Worm (Caenorhabditis elegans) whole organism, L1 larva: ENCODE data around the gene Y94A7B.11.

Source experiments
- C34B4.2 ChIP-seq: sonication (generic microtip); optimal IDR thresholded peaks from 2 replicates; lab custom pipeline; 2017; ENCODE audit warnings: mild to moderate bottlenecking, missing genetic modification characterization, missing compliant biosample characterization
- aly-2 ChIP-seq: fragments of 150-350 bp; optimal IDR thresholded peaks from 2 replicates; lab custom pipeline; 2014; ENCODE audit warnings: missing biosample characterization, missing genetic modification characterization
- blmp-1 ChIP-seq: fragments of 150-350 bp; optimal IDR thresholded peaks from 2 replicates; lab custom pipeline; 2014; ENCODE audit warnings: missing biosample characterization, missing genetic modification characterization
- ceh-63 ChIP-seq: fragments of 200-800 bp; sonication (Bioruptor generic); optimal IDR thresholded peaks from 2 replicates; lab custom pipeline; 2018; ENCODE audit warnings: mild to moderate bottlenecking, missing genetic modification characterization, missing compliant biosample characterization
- ceh-82 ChIP-seq, 3 experiments: fragments of 150-350 bp in 1 of 3; sonication (generic microtip) in 2 of 3; optimal IDR thresholded peaks; 2 replicates each; lab custom pipeline; 2014 to 2017; ENCODE audit warnings: missing biosample characterization in 3 of 3, missing genetic modification characterization in 3 of 3
- dpl-1 ChIP-seq, 3 experiments: fragments of 150-350 bp in 2 of 3; sonication (generic microtip) in 1 of 3; optimal IDR thresholded peaks; 2 replicates each; lab custom pipeline; 2014 to 2017; ENCODE audit warnings: missing biosample characterization in 3 of 3, missing genetic modification characterization in 3 of 3, missing genetic modification reagents in 3 of 3
- dsc-1 ChIP-seq: sonication (generic microtip); optimal IDR thresholded peaks from 2 replicates; lab custom pipeline; 2016; ENCODE audit warnings: mild to moderate bottlenecking, missing genetic modification characterization, missing compliant biosample characterization
- efl-1 ChIP-seq, 4 experiments: fragments of 150-350 bp; optimal IDR thresholded peaks in 3 of 4; peaks in 1 of 4; 1 replicate in 1 of 4; 2 replicates in 3 of 4; lab custom pipeline; 2014; ENCODE audit warnings: missing biosample characterization in 2 of 4, missing genetic modification characterization in 2 of 4, missing genetic modification reagents in 2 of 4
- efl-3 ChIP-seq: fragments of 200-800 bp; sonication (Bioruptor generic); optimal IDR thresholded peaks from 2 replicates; lab custom pipeline; 2018; ENCODE audit warnings: mild to moderate bottlenecking, missing genetic modification characterization, missing compliant biosample characterization
- elt-2 ChIP-seq: sonication (generic microtip); optimal IDR thresholded peaks from 2 replicates; lab custom pipeline; 2016; ENCODE audit warnings: missing genetic modification characterization, mild to moderate bottlenecking, inconsistent platforms, missing compliant biosample characterization, missing genetic modification reagents
- fkh-8 ChIP-seq: sonication (generic microtip); optimal IDR thresholded peaks from 2 replicates; lab custom pipeline; 2016; ENCODE audit warnings: mild to moderate bottlenecking, missing genetic modification characterization, missing compliant biosample characterization
- grh-1 ChIP-seq: fragments of 200-800 bp; sonication (Bioruptor generic); IDR thresholded peaks from 2 replicates; pipeline ENCODE4 v1.3.6; 2022; ENCODE audit warnings: missing genetic modification reagents, missing genetic modification characterization, missing compliant biosample characterization
- hlh-4 ChIP-seq: sonication (generic microtip); optimal IDR thresholded peaks from 2 replicates; lab custom pipeline; 2016; ENCODE audit warnings: mild to moderate bottlenecking, missing genetic modification characterization, missing compliant biosample characterization
- lin-13 ChIP-seq: fragments of 150-350 bp; optimal IDR thresholded peaks from 2 replicates; lab custom pipeline; 2014; ENCODE audit warnings: missing biosample characterization, missing genetic modification reagents, missing genetic modification characterization
- mdl-1 ChIP-seq, 2 experiments: fragments of 150-350 bp; optimal IDR thresholded peaks; 2 replicates each; lab custom pipeline; 2014 to 2017; ENCODE audit warnings: missing biosample characterization in 2 of 2, missing genetic modification characterization in 2 of 2, inconsistent platforms in 1 of 2
- nhr-11 ChIP-seq: fragments of 150-350 bp; optimal IDR thresholded peaks from 2 replicates; lab custom pipeline; 2014; ENCODE audit warnings: missing biosample characterization, missing genetic modification characterization
- nhr-12 ChIP-seq: sonication (generic microtip); optimal IDR thresholded peaks from 2 replicates; lab custom pipeline; 2017; ENCODE audit warnings: missing biosample characterization, missing genetic modification characterization
- nhr-19 ChIP-seq: fragments of 200-800 bp; sonication (Bioruptor generic); conservative IDR thresholded peaks from 2 replicates; pipeline ENCODE4 v1.3.6; 2022; ENCODE audit warnings: missing genetic modification characterization, missing compliant biosample characterization
- nhr-237 ChIP-seq: fragments of 150-350 bp; optimal IDR thresholded peaks from 2 replicates; lab custom pipeline; 2014; ENCODE audit warnings: missing biosample characterization, missing genetic modification characterization
- nhr-77 ChIP-seq: fragments of 150-350 bp; optimal IDR thresholded peaks from 2 replicates; lab custom pipeline; 2014; ENCODE audit warnings: missing biosample characterization, missing genetic modification characterization
- pax-3 ChIP-seq: fragments of 200-800 bp; sonication (Bioruptor generic); optimal IDR thresholded peaks from 2 replicates; lab custom pipeline; 2018; ENCODE audit warnings: mild to moderate bottlenecking, missing genetic modification characterization, moderate library complexity, missing compliant biosample characterization
- rnt-1 ChIP-seq: sonication (generic microtip); optimal IDR thresholded peaks from 2 replicates; lab custom pipeline; 2016; ENCODE audit warnings: mild to moderate bottlenecking, missing genetic modification characterization, moderate library complexity, missing compliant biosample characterization
- sox-4 ChIP-seq: sonication (generic microtip); optimal IDR thresholded peaks from 2 replicates; lab custom pipeline; 2016; ENCODE audit warnings: missing genetic modification characterization, missing compliant biosample characterization
- tbx-2 ChIP-seq: sonication (generic microtip); optimal IDR thresholded peaks from 2 replicates; lab custom pipeline; 2016; ENCODE audit warnings: missing genetic modification characterization, missing compliant biosample characterization
- tlp-1 ChIP-seq: fragments of 150-350 bp; optimal IDR thresholded peaks from 2 replicates; lab custom pipeline; 2014; ENCODE audit warnings: missing biosample characterization, missing genetic modification characterization
- unc-130 ChIP-seq: fragments of 150-350 bp; optimal IDR thresholded peaks from 2 replicates; lab custom pipeline; 2017; ENCODE audit warnings: missing biosample characterization, missing genetic modification characterization, inconsistent platforms
- unc-62 ChIP-seq: fragments of 150-350 bp; optimal IDR thresholded peaks from 2 replicates; lab custom pipeline; 2014; ENCODE audit warnings: missing biosample characterization, missing genetic modification reagents, missing genetic modification characterization
- unc-98 ChIP-seq: fragments of 200-800 bp; sonication (Bioruptor generic); IDR thresholded peaks from 2 replicates; pipeline ENCODE4 v1.3.6; 2022; ENCODE audit warnings: missing genetic modification characterization, missing compliant biosample characterization
- vab-15 ChIP-seq: sonication (generic microtip); optimal IDR thresholded peaks from 2 replicates; lab custom pipeline; 2017; ENCODE audit warnings: missing genotype, mild to moderate bottlenecking, missing genetic modification characterization, missing compliant biosample characterization
- xbp-1 ChIP-seq: sonication (generic microtip); optimal IDR thresholded peaks from 2 replicates; lab custom pipeline; 2016; ENCODE audit warnings: missing genetic modification characterization, missing compliant biosample characterization
- zag-1 ChIP-seq: fragments of 150-350 bp; optimal IDR thresholded peaks from 2 replicates; lab custom pipeline; 2014; ENCODE audit warnings: missing biosample characterization, missing genetic modification characterization
- zip-4 ChIP-seq: fragments of 200-800 bp; sonication (Bioruptor generic); optimal IDR thresholded peaks from 2 replicates; lab custom pipeline; 2018; ENCODE audit warnings: mild to moderate bottlenecking, missing genetic modification characterization, moderate library complexity, missing compliant biosample characterization
- ztf-11 ChIP-seq, 2 experiments: sonication (generic microtip); optimal IDR thresholded peaks; 2 replicates each; lab custom pipeline; 2016 to 2017; ENCODE audit warnings: missing genetic modification characterization in 2 of 2, missing biosample characterization in 1 of 2, missing compliant biosample characterization in 1 of 2
- ztf-4 ChIP-seq: fragments of 150-350 bp; optimal IDR thresholded peaks from 2 replicates; lab custom pipeline; 2014; ENCODE audit warnings: missing biosample characterization, missing genetic modification characterization

Gene Y94A7B.11

DNA sequence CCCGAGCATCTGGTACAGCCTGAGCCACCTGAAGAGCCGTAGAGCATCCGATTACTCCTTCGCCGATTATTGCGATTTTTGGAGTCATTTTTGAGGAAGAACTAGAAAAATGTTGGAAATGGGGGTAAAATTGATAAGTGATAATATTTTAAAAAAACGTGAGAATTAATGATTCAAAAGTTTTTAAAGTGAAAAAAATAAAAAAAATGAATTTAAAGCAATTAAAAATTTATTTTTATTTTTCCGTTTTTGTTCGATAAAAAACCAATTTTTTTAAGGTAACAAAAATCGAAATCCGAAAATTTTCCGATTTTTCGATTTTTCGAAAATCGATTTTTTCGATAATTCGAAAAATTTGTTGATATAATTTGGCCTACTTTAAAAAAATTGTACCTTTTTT lies 25.3 kb downstream of the Y94A7B.11 start, which contains the start of gene ddo-1:
Gene ddo-1, minus strand, starts transcription at position 101 of the 400 bp plus-strand sequence.
- TF ChIP-seq dsc-1 (tag; lab: Kevin White, UChicago) = no peak
- TF ChIP-seq unc-98 = no peak
- TF ChIP-seq xbp-1 (tag; lab: Kevin White, UChicago) = no peak
- no peak for TF ChIP-seq nhr-11 (tag; lab: Kevin White, UChicago)
- TF ChIP-seq elt-2 = no peak
- TF ChIP-seq pax-3 (tag; lab: Kevin White, UChicago) = no peak
- TF ChIP-seq unc-130 (tag; lab: Kevin White, UChicago) = no peak
- TF ChIP-seq rnt-1 = no peak
- TF ChIP-seq dpl-1 (GFP tag; optimal IDR thresholded peaks at IDR 0.05; lab: Kevin White, UChicago) = no peak
- TF ChIP-seq, all 84 proteins: peak for 0

DNA sequence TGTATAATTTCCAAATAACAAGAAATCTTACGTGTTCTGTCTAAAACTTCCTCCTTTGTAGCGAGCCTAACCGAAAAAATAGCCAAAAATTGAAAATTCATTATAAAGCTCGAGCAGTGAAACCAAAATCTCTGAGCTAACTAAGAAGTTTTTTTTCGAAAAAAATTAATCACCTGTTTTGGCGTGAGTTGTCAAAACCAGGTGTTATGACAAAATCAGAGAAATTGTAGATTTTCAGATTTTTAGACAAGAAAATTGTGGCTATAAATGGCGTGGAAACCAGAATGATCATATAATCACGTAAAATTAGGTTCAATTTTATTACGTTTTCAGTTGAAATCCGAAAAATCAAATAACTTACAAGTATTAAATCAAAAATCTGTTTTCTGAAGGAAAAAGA lies 29.3 kb downstream of the Y94A7B.11 start, which contains the start of gene sre-21:
Gene sre-21, minus strand, starts transcription at position 101 of the 400 bp plus-strand sequence.
- TF ChIP-seq zag-1 (no peak), mdl-1 (tag; optimal IDR thresholded peaks at IDR 0.05; lab: Kevin White, UChicago) (no peak), lin-13 (GFP tag; lab: Kevin White, UChicago) (no peak), dsc-1 (tag; lab: Kevin White, UChicago) (no peak), hlh-4 (no peak), nhr-237 (tag; lab: Kevin White, UChicago) (no peak), ceh-82 (tag; optimal IDR thresholded peaks at IDR 0.05; lab: Kevin White, UChicago) (no peak), zip-4 (GFP tag; lab: Kevin White, UChicago) (no peak), unc-62 (no peak), grh-1 (GFP tag; lab: Robert Waterston, UW) (no peak), C34B4.2 (tag; lab: Kevin White, UChicago) (no peak), tlp-1 (tag; lab: Kevin White, UChicago) (no peak), tbx-2 (tag; lab: Kevin White, UChicago) (no peak), ceh-63 (GFP tag; lab: Kevin White, UChicago) (no peak), ztf-4 (tag; lab: Kevin White, UChicago) (no peak)

DNA sequence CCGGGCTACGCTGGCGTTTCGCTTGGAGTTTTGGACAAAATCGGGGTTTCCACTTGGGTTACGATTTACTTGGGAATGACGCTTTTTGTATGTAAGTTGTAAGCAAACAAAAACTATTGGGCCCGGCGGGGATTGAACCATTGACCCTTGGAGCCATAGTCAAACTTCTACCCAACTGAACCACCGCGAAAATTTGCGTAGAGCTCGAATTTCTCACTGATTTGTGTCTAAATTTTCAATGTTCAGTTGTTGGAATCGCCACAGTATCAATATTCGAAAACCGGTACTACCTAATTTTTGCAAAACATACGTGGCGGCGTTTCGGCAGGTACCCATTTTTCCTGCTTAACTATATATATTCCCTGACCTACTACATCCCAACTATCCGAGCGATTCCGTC lies 34.7 kb downstream of the Y94A7B.11 start:
- TF ChIP-seq nhr-77 (tag; lab: Kevin White, UChicago) (no peak), aly-2 (tag; lab: Kevin White, UChicago) (no peak)

DNA sequence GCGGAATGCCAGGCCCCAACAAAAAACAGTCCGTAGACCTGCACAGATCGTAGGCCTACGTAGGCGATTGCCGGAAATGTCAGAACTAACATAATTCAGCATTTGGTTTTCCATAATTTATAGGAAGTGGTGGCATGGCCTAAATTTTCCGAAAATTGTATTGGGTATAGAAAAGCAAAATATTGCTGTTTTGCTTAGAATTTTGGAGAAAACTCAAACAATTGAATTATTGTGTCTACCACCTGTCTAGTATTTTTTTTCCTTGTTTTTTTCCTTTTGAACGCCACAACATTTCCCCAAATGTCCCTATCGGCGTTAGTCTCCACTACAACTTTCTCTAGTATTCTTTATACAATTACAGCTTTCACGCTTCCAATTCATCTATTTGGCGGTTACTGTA lies 35.2 kb downstream of the Y94A7B.11 start, which contains the start of gene srh-284:
Gene srh-284, plus strand, starts transcription at position 301 of the 400 bp plus-strand sequence.
- no peak for TF ChIP-seq unc-62

DNA sequence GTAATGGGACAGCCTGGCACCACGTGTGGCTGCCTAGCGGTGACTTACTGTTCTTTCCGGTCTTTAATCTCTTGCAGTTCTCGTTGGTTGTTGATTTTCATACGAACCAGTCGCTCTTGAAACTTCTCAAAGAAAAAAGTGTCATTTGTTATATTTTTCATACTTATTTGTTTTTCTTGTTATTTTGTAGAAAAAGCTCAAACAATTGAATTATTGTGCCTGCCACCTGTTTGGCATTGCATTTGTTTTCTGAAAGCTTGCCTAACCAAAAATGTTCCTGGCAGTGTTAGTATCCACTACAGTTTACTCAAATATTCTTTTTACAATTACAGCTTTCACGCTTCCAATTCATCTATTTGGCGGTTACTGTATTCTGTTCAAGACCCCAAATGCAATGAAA lies 37.3 kb downstream of the Y94A7B.11 start, which contains the start of the genes C47A10.16 and srh-283:
Gene C47A10.16, minus strand, starts transcription at position 101 of the 400 bp plus-strand sequence.
Gene srh-283, plus strand, starts transcription at position 272 of the 400 bp plus-strand sequence.
- TF ChIP-seq ztf-11 (tag; optimal IDR thresholded peaks at IDR 0.05; lab: Kevin White, UChicago) = no peak

DNA sequence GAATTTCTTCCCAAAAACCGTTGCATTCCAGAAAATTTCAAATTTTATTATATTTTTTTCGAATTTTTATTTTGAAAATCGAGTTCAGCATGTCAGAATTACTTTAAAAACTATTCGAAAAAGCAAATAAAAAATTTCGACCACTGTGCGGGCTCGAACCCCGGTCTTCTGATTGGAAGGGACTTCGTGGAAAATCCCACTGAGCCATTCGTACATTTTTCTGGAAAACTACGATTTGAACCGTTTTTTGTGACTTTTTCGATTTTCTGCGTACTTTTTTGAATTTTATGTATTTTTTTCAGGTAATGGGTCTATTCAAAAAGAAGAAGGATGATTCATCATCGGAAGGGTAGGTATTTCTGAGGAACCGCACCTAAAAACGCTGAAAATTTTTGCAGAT lies 46.8 kb downstream of the Y94A7B.11 start, which contains the start of gene pgp-9:
Gene pgp-9, plus strand, starts transcription at position 301 of the 400 bp plus-strand sequence.
- no peak for TF ChIP-seq blmp-1 (tag; lab: Kevin White, UChicago)
- no peak for TF ChIP-seq fkh-8 (tag; lab: Kevin White, UChicago)
- TF ChIP-seq zag-1 = no peak
- no peak for TF ChIP-seq sox-4
- no peak for TF ChIP-seq nhr-19 (GFP tag; lab: Robert Waterston, UW)
- no peak for TF ChIP-seq xbp-1 (tag; lab: Kevin White, UChicago)

DNA sequence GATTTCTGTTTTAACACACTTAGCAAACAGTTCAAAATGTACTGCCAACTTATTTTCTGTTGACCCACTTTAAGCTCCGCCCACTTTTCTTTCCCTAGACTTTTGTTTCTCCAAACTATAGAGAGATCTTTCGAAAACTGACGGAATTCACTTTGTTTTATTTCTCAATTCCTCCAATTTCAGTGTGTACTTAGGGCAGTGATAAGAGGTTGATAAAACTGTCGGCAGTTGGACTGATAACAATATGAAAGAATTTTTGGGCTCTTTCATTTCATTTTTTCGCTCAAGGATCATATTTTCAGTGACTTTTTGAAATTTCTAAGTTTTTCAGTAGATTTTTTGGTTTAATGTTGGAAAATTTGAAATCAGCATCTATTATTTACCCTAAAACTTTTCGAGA lies 47.4 kb downstream of the Y94A7B.11 start:
- TF ChIP-seq efl-3 (GFP tag; lab: Kevin White, UChicago) = no peak
- no peak for TF ChIP-seq ztf-4 (tag; lab: Kevin White, UChicago)
- TF ChIP-seq elt-2 = peak; percentile 52
- peak; percentile 32 for TF ChIP-seq tlp-1 (tag; lab: Kevin White, UChicago)
- TF ChIP-seq vab-15 (tag; lab: Kevin White, UChicago) = no peak
- TF ChIP-seq efl-1 (optimal IDR thresholded peaks at IDR 0.05; lab: Kevin White, UChicago) = no peak
- TF ChIP-seq efl-1 (GFP tag; optimal IDR thresholded peaks at IDR 0.05 in 1 of 2; lab: Kevin White, UChicago) = no peak
- no peak for TF ChIP-seq nhr-12
- TF ChIP-seq lin-13 (GFP tag; lab: Kevin White, UChicago) = no peak
